Fruit fly (Drosophila melanogaster): ENCODE data around the gene CG44837.

- TF ChIP-seq GATAd (GFP tag; optimal IDR thresholded peaks at IDR 0.05), result no peak
- TF ChIP-seq psq (GFP tag; optimal IDR thresholded peaks at IDR 0.05), result no peak
- no peak for TF ChIP-seq woc (GFP tag; optimal IDR thresholded peaks at IDR 0.05)
- no peak for TF ChIP-seq Hr83 (GFP tag; optimal IDR thresholded peaks at IDR 0.05; ENCODE audit: poor library complexity, severe bottlenecking)
- TF ChIP-seq ey (GFP tag; optimal IDR thresholded peaks at IDR 0.05), result no peak
- TF ChIP-seq Dif (GFP tag; optimal IDR thresholded peaks at IDR 0.05; ENCODE audit: partially characterized antibody), result no peak
- TF ChIP-seq lola (GFP tag; optimal IDR thresholded peaks at IDR 0.05), result no peak
- TF ChIP-seq CG32264 (GFP tag; optimal IDR thresholded peaks at IDR 0.05), result no peak
These were observed at the start of gene CG44837 for dm6 chr3L:11938716-11939115.
